Worm (Caenorhabditis elegans) whole organism, young adult: ENCODE measurements around the gene tin-10.

Source experiments
- B0035.1 ChIP-seq: sonication (generic microtip); optimal IDR thresholded peaks from 2 replicates; lab custom pipeline; 2016; ENCODE audit warnings: missing genetic modification characterization, mild to moderate bottlenecking, missing compliant biosample characterization, missing genotype, missing genetic modification reagents
- F22D6.2 ChIP-seq: sonication (generic microtip); optimal IDR thresholded peaks from 2 replicates; lab custom pipeline; 2016; ENCODE audit warnings: mild to moderate bottlenecking, missing genetic modification characterization, missing compliant biosample characterization
- ceh-27 ChIP-seq: fragments of 200-800 bp; sonication (Bioruptor generic); optimal IDR thresholded peaks from 2 replicates; lab custom pipeline; 2018; ENCODE audit warnings: mild to moderate bottlenecking, missing genetic modification characterization, moderate library complexity, missing compliant biosample characterization
- ceh-40 ChIP-seq: fragments of 200-800 bp; sonication (Bioruptor generic); IDR thresholded peaks from 2 replicates; pipeline ENCODE4 v1.3.6; 2022; ENCODE audit warnings: missing genetic modification characterization, missing compliant biosample characterization
- egrh-3 ChIP-seq: fragments of 200-800 bp; sonication (Bioruptor generic); IDR thresholded peaks from 2 replicates; pipeline ENCODE4 v1.3.6; 2022; ENCODE audit warnings: missing genetic modification reagents, missing genetic modification characterization, missing compliant biosample characterization
- hrde-1 ChIP-seq: sonication (generic microtip); optimal IDR thresholded peaks from 2 replicates; lab custom pipeline; 2016; ENCODE audit warnings: missing genetic modification characterization, mild to moderate bottlenecking, missing compliant biosample characterization, moderate library complexity, missing genotype, missing genetic modification reagents, borderline replicate concordance
- lin-35 ChIP-seq, 3 experiments: fragments of 150-350 bp in 2 of 3; sonication (generic microtip) in 1 of 3; optimal IDR thresholded peaks; 2 replicates each; lab custom pipeline; 2014 to 2018; ENCODE audit warnings: missing biosample characterization in 3 of 3, missing genetic modification characterization in 3 of 3, missing genetic modification reagents in 3 of 3
- lsy-27 ChIP-seq: sonication (generic microtip); optimal IDR thresholded peaks from 2 replicates; lab custom pipeline; 2017; ENCODE audit warnings: missing genetic modification characterization, mild to moderate bottlenecking, missing compliant biosample characterization, antibody characterized with exemption, missing genotype, borderline replicate concordance; ENCODE audit not compliant: insufficient read depth
- nfya-2 ChIP-seq: fragments of 200-800 bp; sonication (Bioruptor generic); IDR thresholded peaks from 2 replicates; pipeline ENCODE4 v1.3.6; 2022; ENCODE audit warnings: missing genetic modification reagents, missing genetic modification characterization, missing compliant biosample characterization
- pha-4 ChIP-seq: fragments of 150-350 bp; sonication (generic microtip); optimal IDR thresholded peaks from 2 replicates; lab custom pipeline; 2014; ENCODE audit warnings: missing biosample characterization, missing genetic modification reagents, missing genetic modification characterization
- somi-1 ChIP-seq: fragments of 200-800 bp; sonication (Bioruptor generic); optimal IDR thresholded peaks from 2 replicates; lab custom pipeline; 2018; ENCODE audit warnings: mild to moderate bottlenecking, missing genetic modification characterization, missing compliant biosample characterization
- unc-62 ChIP-seq: fragments of 150-350 bp; optimal IDR thresholded peaks from 2 replicates; lab custom pipeline; 2014; ENCODE audit warnings: missing biosample characterization, missing genetic modification reagents, missing genetic modification characterization
- zim-3 ChIP-seq: sonication (generic microtip); optimal IDR thresholded peaks from 2 replicates; lab custom pipeline; 2017; ENCODE audit warnings: mild to moderate bottlenecking, missing genetic modification characterization, moderate library complexity, missing compliant biosample characterization

- TF ChIP-seq hrde-1, result no peak
- no peak for TF ChIP-seq lin-35 (GFP tag; optimal IDR thresholded peaks at IDR 0.05; lab: Kevin White, UChicago)
- no peak for TF ChIP-seq F22D6.2 (tag; lab: Kevin White, UChicago)
- no peak for TF ChIP-seq zim-3 (tag; lab: Kevin White, UChicago)
- TF ChIP-seq ceh-27 (GFP tag; lab: Kevin White, UChicago), result no peak
- no peak for TF ChIP-seq unc-62 (GFP tag; lab: Kevin White, UChicago)
- TF ChIP-seq somi-1 (GFP tag; lab: Kevin White, UChicago), result no peak
- TF ChIP-seq lsy-27, result no peak
- TF ChIP-seq ceh-40 (GFP tag; lab: Robert Waterston, UW), result no peak
- TF ChIP-seq pha-4 (tag; lab: Kevin White, UChicago), result no peak
- no peak for TF ChIP-seq egrh-3 (GFP tag; lab: Robert Waterston, UW)
- no peak for TF ChIP-seq nfya-2 (GFP tag; lab: Robert Waterston, UW)
- no peak for TF ChIP-seq B0035.1 (tag; lab: Kevin White, UChicago)
Measured at ce11 chrIII:11481309-11481845, 21.3 kb downstream of the tin-10 start.
